Worm (Caenorhabditis elegans) whole organism, L1 larva: Measurements from ENCODE around the gene F56H9.8.

Source experiments
- C04F5.9 ChIP-seq: sonication (generic microtip); optimal IDR thresholded peaks from 2 replicates; lab custom pipeline; 2016; ENCODE audit warnings: missing genetic modification characterization, missing compliant biosample characterization
- C34B4.2 ChIP-seq: sonication (generic microtip); optimal IDR thresholded peaks from 2 replicates; lab custom pipeline; 2017; ENCODE audit warnings: mild to moderate bottlenecking, missing genetic modification characterization, missing compliant biosample characterization
- F16B12.6 ChIP-seq: fragments of 150-350 bp; optimal IDR thresholded peaks from 2 replicates; lab custom pipeline; 2014; ENCODE audit warnings: missing biosample characterization, missing genetic modification characterization
- ama-1 ChIP-seq: fragments of 150-350 bp; optimal IDR thresholded peaks from 2 replicates; lab custom pipeline; 2014
- ceh-63 ChIP-seq: fragments of 200-800 bp; sonication (Bioruptor generic); optimal IDR thresholded peaks from 2 replicates; lab custom pipeline; 2018; ENCODE audit warnings: mild to moderate bottlenecking, missing genetic modification characterization, missing compliant biosample characterization
- ceh-82 ChIP-seq, 3 experiments: fragments of 150-350 bp in 1 of 3; sonication (generic microtip) in 2 of 3; optimal IDR thresholded peaks; 2 replicates each; lab custom pipeline; 2014 to 2017; ENCODE audit warnings: missing biosample characterization in 3 of 3, missing genetic modification characterization in 3 of 3
- ces-1 ChIP-seq: fragments of 150-350 bp; optimal IDR thresholded peaks from 2 replicates; lab custom pipeline; 2014; ENCODE audit warnings: missing biosample characterization, missing genetic modification reagents, missing genetic modification characterization
- dpl-1 ChIP-seq, 3 experiments: fragments of 150-350 bp in 2 of 3; sonication (generic microtip) in 1 of 3; optimal IDR thresholded peaks; 2 replicates each; lab custom pipeline; 2014 to 2017; ENCODE audit warnings: missing biosample characterization in 3 of 3, missing genetic modification characterization in 3 of 3, missing genetic modification reagents in 3 of 3
- grh-1 ChIP-seq: fragments of 200-800 bp; sonication (Bioruptor generic); IDR thresholded peaks from 2 replicates; pipeline ENCODE4 v1.3.6; 2022; ENCODE audit warnings: missing genetic modification reagents, missing genetic modification characterization, missing compliant biosample characterization
- hlh-17 ChIP-seq: fragments of 200-800 bp; sonication (Bioruptor generic); optimal IDR thresholded peaks from 2 replicates; lab custom pipeline; 2018; ENCODE audit warnings: missing genetic modification characterization, mild to moderate bottlenecking, missing compliant biosample characterization, moderate library complexity, borderline replicate concordance
- hlh-4 ChIP-seq: sonication (generic microtip); optimal IDR thresholded peaks from 2 replicates; lab custom pipeline; 2016; ENCODE audit warnings: mild to moderate bottlenecking, missing genetic modification characterization, missing compliant biosample characterization
- hpl-2 ChIP-seq: fragments of 150-350 bp; optimal IDR thresholded peaks from 2 replicates; lab custom pipeline; 2014; ENCODE audit warnings: missing biosample characterization, missing genetic modification reagents, missing genetic modification characterization
- irx-1 ChIP-seq: sonication (generic microtip); optimal IDR thresholded peaks from 2 replicates; lab custom pipeline; 2016; ENCODE audit warnings: missing genetic modification characterization, missing compliant biosample characterization
- lin-13 ChIP-seq: fragments of 150-350 bp; optimal IDR thresholded peaks from 2 replicates; lab custom pipeline; 2014; ENCODE audit warnings: missing biosample characterization, missing genetic modification reagents, missing genetic modification characterization
- lin-14 ChIP-seq: fragments of 200-800 bp; sonication (Bioruptor generic); optimal IDR thresholded peaks from 2 replicates; lab custom pipeline; 2018; ENCODE audit warnings: mild to moderate bottlenecking, missing genetic modification characterization, moderate library complexity, missing compliant biosample characterization
- lin-15B ChIP-seq: fragments of 150-350 bp; sonication (generic microtip); optimal IDR thresholded peaks from 3 replicates; lab custom pipeline; 2014; ENCODE audit warnings: missing biosample characterization, missing genetic modification characterization
- lir-3 ChIP-seq: sonication (generic microtip); optimal IDR thresholded peaks from 2 replicates; lab custom pipeline; 2016; ENCODE audit warnings: mild to moderate bottlenecking, missing genetic modification characterization, moderate library complexity, missing compliant biosample characterization; ENCODE audit not compliant: poor library complexity
- mdl-1 ChIP-seq, 2 experiments: fragments of 150-350 bp; optimal IDR thresholded peaks; 2 replicates each; lab custom pipeline; 2014 to 2017; ENCODE audit warnings: missing biosample characterization in 2 of 2, missing genetic modification characterization in 2 of 2, inconsistent platforms in 1 of 2
- mep-1 ChIP-seq: fragments of 150-350 bp; optimal IDR thresholded peaks from 2 replicates; lab custom pipeline; 2014; ENCODE audit warnings: missing biosample characterization, missing genetic modification characterization
- nhr-12 ChIP-seq: sonication (generic microtip); optimal IDR thresholded peaks from 2 replicates; lab custom pipeline; 2017; ENCODE audit warnings: missing biosample characterization, missing genetic modification characterization
- nhr-237 ChIP-seq: fragments of 150-350 bp; optimal IDR thresholded peaks from 2 replicates; lab custom pipeline; 2014; ENCODE audit warnings: missing biosample characterization, missing genetic modification characterization
- nhr-76 ChIP-seq: sonication (generic microtip); optimal IDR thresholded peaks from 2 replicates; lab custom pipeline; 2017; ENCODE audit warnings: missing biosample characterization, missing genetic modification characterization
- nhr-77 ChIP-seq: fragments of 150-350 bp; optimal IDR thresholded peaks from 2 replicates; lab custom pipeline; 2014; ENCODE audit warnings: missing biosample characterization, missing genetic modification characterization
- nhr-85 ChIP-seq: sonication (generic microtip); peaks from one replicate; lab custom pipeline; 2016; ENCODE audit warnings: missing genetic modification characterization, inconsistent platforms, missing compliant biosample characterization
- pqm-1 ChIP-seq: sonication (generic microtip); optimal IDR thresholded peaks from 3 replicates; lab custom pipeline; 2017; ENCODE audit warnings: missing biosample characterization, missing genetic modification characterization
- rnt-1 ChIP-seq: sonication (generic microtip); optimal IDR thresholded peaks from 2 replicates; lab custom pipeline; 2016; ENCODE audit warnings: mild to moderate bottlenecking, missing genetic modification characterization, moderate library complexity, missing compliant biosample characterization
- skn-1 ChIP-seq: fragments of 150-350 bp; optimal IDR thresholded peaks from 2 replicates; lab custom pipeline; 2014; ENCODE audit warnings: missing biosample characterization, missing genetic modification characterization
- tbx-2 ChIP-seq: sonication (generic microtip); optimal IDR thresholded peaks from 2 replicates; lab custom pipeline; 2016; ENCODE audit warnings: missing genetic modification characterization, missing compliant biosample characterization
- tlp-1 ChIP-seq: fragments of 150-350 bp; optimal IDR thresholded peaks from 2 replicates; lab custom pipeline; 2014; ENCODE audit warnings: missing biosample characterization, missing genetic modification characterization
- unc-130 ChIP-seq: fragments of 150-350 bp; optimal IDR thresholded peaks from 2 replicates; lab custom pipeline; 2017; ENCODE audit warnings: missing biosample characterization, missing genetic modification characterization, inconsistent platforms
- unc-86 ChIP-seq: sonication (generic microtip); optimal IDR thresholded peaks from 2 replicates; lab custom pipeline; 2016; ENCODE audit warnings: missing genetic modification characterization, missing compliant biosample characterization
- unc-98 ChIP-seq: fragments of 200-800 bp; sonication (Bioruptor generic); IDR thresholded peaks from 2 replicates; pipeline ENCODE4 v1.3.6; 2022; ENCODE audit warnings: missing genetic modification characterization, missing compliant biosample characterization
- zag-1 ChIP-seq: fragments of 150-350 bp; optimal IDR thresholded peaks from 2 replicates; lab custom pipeline; 2014; ENCODE audit warnings: missing biosample characterization, missing genetic modification characterization
- zip-4 ChIP-seq: fragments of 200-800 bp; sonication (Bioruptor generic); optimal IDR thresholded peaks from 2 replicates; lab custom pipeline; 2018; ENCODE audit warnings: mild to moderate bottlenecking, missing genetic modification characterization, moderate library complexity, missing compliant biosample characterization

Gene F56H9.8

ce11 chrV:12601835-12602234 is 42.8 kb upstream of the F56H9.8 start:
- no peak for TF ChIP-seq unc-130
- TF ChIP-seq mdl-1 (tag; optimal IDR thresholded peaks at IDR 0.05; lab: Kevin White, UChicago): no peak
- TF ChIP-seq skn-1 (tag; lab: Kevin White, UChicago): no peak
- no peak for TF ChIP-seq ces-1
- TF ChIP-seq unc-86: no peak
- TF ChIP-seq hlh-17: no peak
- no peak for TF ChIP-seq lir-3 (tag; lab: Kevin White, UChicago)
- no peak for TF ChIP-seq rnt-1 (tag; lab: Kevin White, UChicago)
- TF ChIP-seq mep-1 (tag; lab: Kevin White, UChicago): no peak
- TF ChIP-seq tlp-1 (tag; lab: Kevin White, UChicago): no peak
- TF ChIP-seq ceh-82 (tag; optimal IDR thresholded peaks at IDR 0.05; lab: Kevin White, UChicago): no peak
- TF ChIP-seq zag-1 (tag; lab: Kevin White, UChicago): no peak
- no peak for TF ChIP-seq nhr-77

ce11 chrV:12607113-12607512 is 37.5 kb upstream of the F56H9.8 start, which contains the start of gene erg-28:
TSS of gene erg-28 (plus strand) at chrV:12607413.
- TF ChIP-seq lin-13 (GFP tag; lab: Kevin White, UChicago) (no peak), nhr-76 (tag; lab: Kevin White, UChicago) (no peak), tlp-1 (tag; lab: Kevin White, UChicago) (no peak), zag-1 (tag; lab: Kevin White, UChicago) (no peak), dpl-1 (GFP tag; optimal IDR thresholded peaks at IDR 0.05; lab: Kevin White, UChicago) (no peak), zip-4 (GFP tag; lab: Kevin White, UChicago) (no peak), nhr-12 (tag; lab: Kevin White, UChicago) (no peak)

ce11 chrV:12608857-12609256 is 35.7 kb upstream of the F56H9.8 start, which contains the start of gene ZC116.5:
TSS of gene ZC116.5 (minus strand) at chrV:12608957.
- TF ChIP-seq grh-1 (GFP tag; lab: Robert Waterston, UW): no peak
- TF ChIP-seq hpl-2: no peak
- no peak for TF ChIP-seq unc-130
- no peak for TF ChIP-seq ama-1
- no peak for TF ChIP-seq ces-1
- TF ChIP-seq irx-1 (tag; lab: Kevin White, UChicago): no peak
- TF ChIP-seq nhr-85: no peak
- TF ChIP-seq C34B4.2: no peak
- no peak for TF ChIP-seq ceh-63 (GFP tag; lab: Kevin White, UChicago)
- TF ChIP-seq pqm-1 (tag; lab: Kevin White, UChicago): no peak
- TF ChIP-seq hlh-17: no peak
- TF ChIP-seq lin-14 (GFP tag; lab: Kevin White, UChicago): no peak

DNA sequence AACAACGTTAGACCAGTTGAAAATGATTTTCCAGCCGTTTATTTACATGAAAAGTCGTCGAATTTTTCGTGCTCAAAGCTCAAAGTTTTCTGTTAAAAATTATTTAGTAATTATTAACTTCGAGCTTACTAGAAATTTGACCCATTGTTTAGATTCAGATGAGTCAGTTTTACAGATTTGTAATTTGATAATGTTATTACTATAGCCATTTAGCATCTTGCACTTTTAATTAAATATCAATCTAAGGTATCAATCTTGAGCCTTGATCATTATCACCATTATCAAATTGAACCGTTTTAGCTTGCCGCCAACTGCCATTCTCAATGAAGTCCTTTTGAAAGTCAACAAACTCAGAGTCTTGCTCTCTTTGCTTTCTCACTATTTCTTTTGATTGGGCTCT is 35.1 kb upstream of the F56H9.8 start, which contains the start of gene ZC116.1:
TSS of gene ZC116.1 (plus strand) at position 301 of the 400 bp plus-strand sequence.
- TF ChIP-seq nhr-237: no peak
- no peak for TF ChIP-seq F16B12.6
- no peak for TF ChIP-seq nhr-85
- TF ChIP-seq C04F5.9 (tag; lab: Kevin White, UChicago): no peak
- TF ChIP-seq lin-15B (tag; lab: Kevin White, UChicago): no peak

- no peak for TF ChIP-seq hlh-4
Observed at ce11 chrV:12611029-12611428, 33.6 kb upstream of the F56H9.8 start, which contains the start of gene cubn-1. TSS of gene cubn-1 (plus strand) at chrV:12611329.

DNA sequence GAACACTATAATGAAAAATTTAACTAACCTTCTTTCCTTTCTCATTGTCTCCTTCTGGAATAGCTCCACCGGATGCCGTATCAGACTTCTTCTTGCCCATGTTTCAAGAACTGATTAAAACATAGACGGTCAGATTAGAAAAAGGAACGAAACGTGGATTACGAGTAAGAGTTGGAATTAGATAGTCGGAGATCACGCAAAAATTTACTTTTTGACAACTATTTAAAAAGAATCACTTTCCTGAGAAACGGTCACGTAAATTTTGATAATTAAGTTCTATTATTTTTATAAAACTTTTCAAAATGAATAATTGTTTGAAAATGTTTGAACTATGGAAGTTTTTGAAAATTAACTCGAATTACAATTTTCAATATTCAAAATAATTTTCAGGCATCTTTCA is 32.5 kb upstream of the F56H9.8 start, which contains the start of gene cyc-2.2:
TSS of gene cyc-2.2 (minus strand) at position 101 of the 400 bp plus-strand sequence.
- TF ChIP-seq zip-4 (GFP tag; lab: Kevin White, UChicago) (no peak), C04F5.9 (tag; lab: Kevin White, UChicago) (no peak), tbx-2 (tag; lab: Kevin White, UChicago) (no peak), unc-98 (GFP tag; lab: Robert Waterston, UW) (no peak)
- TF ChIP-seq, all 84 proteins: peak for 0
